Worm (Caenorhabditis elegans): ENCODE results near the gene F14B8.4.
A peak's percentile ranks its signal among the peaks of the same experiment; 100 is the strongest.

The F14B8.4 gene

DNA sequence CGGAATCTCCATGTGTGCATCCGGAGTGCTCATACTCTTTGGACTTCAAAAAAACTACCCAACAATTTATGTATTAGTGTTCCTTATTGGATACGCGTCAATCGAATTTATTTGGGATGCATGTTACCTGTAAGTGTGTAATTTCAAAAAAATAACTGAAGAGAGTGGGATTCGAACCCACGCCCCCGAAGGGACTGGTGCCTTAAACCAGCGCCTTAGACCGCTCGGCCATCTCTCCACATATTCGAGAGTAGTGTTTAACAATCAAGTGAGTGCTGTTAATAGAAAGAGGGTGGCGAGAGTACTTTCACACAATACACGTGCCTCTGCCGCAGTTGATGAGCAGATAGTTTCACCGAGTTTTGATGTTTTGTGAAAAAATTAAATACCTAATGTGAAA lies 3.2 kb upstream of the F14B8.4 start (continued):
- TF ChIP-seq pha-4 (tag; optimal IDR thresholded peaks at IDR 0.05) (no peak), gmeb-2 (tag; optimal IDR thresholded peaks at IDR 0.05) (peak; percentile 76), ceh-30 (tag; optimal IDR thresholded peaks at IDR 0.05) (peak; percentile 8), ceh-22 (tag; optimal IDR thresholded peaks at IDR 0.05) (no peak), ceh-18 (tag; optimal IDR thresholded peaks at IDR 0.05) (peak; percentile 33), ceh-24 (tag; optimal IDR thresholded peaks at IDR 0.05) (peak; percentile 27), ceh-6 (GFP tag; optimal IDR thresholded peaks at IDR 0.05) (peak; percentile 75), K09A11.1 (tag; optimal IDR thresholded peaks at IDR 0.05; ENCODE audit: insufficient read depth) (no peak), ceh-9 (tag; optimal IDR thresholded peaks at IDR 0.05) (no peak), dve-1 (tag; optimal IDR thresholded peaks at IDR 0.05) (peak; percentile 31), C08G9.2 (tag; optimal IDR thresholded peaks at IDR 0.05) (no peak), dmd-4 (tag; optimal IDR thresholded peaks at IDR 0.05; ENCODE audit: borderline replicate concordance) (no peak), sox-2 (GFP tag; IDR thresholded peaks at IDR 0.05) (peak; percentile 35; the same call in 1 of the 2 replicates), che-1 (tag; optimal IDR thresholded peaks at IDR 0.05) (peak; percentile 68), elt-4 (tag; optimal IDR thresholded peaks at IDR 0.05) (no peak), syd-9 (tag; optimal IDR thresholded peaks at IDR 0.05) (peak; percentile 73)

DNA sequence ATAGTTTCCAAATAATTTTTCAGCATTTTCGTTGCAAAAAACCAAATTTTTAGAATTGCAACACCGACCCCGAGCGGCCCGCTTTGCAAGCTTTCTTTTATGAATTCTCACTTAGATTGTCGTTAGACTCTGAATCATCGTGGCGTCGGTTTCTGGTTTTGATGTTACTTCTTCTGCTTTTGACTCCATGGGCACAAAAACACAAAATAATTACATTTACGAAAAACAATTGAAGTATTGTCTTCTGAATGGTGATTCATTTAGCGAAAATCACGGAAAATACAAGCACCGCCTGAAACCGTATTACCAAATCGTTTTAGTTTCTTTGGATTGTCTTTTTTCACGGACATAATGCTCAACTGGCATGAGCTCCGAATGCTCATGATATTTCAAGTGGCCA lies 1.3 kb upstream of the F14B8.4 start, which contains the start of gene pes-23:
Gene pes-23, plus strand, starts transcription at position 301 of the 400 bp plus-strand sequence.
- no peak for TF ChIP-seq fkh-10 (GFP tag; optimal IDR thresholded peaks at IDR 0.05)

DNA sequence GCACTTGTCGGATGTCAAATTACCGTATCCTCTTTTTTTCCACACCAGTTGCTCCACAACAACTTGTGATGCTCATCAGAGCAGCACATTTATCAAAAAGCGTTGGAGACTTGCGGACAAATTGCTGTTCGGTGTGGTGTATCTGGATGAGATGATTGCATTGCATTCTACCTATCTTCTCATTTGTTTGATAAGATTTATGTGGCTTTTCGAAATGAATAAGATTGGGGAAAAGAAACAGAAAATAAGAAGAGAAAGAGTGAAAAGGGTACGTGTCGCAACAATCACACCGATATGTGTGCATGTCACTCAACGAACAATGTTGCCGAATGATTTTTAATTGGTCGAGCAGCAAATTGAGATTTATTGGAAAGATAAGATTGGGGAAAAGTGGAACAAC lies 5.6 kb downstream of the F14B8.4 start:
- no peak for TF ChIP-seq elt-4 (tag; optimal IDR thresholded peaks at IDR 0.05)
- peak; percentile 91 for TF ChIP-seq unc-55 (GFP tag; optimal IDR thresholded peaks at IDR 0.05)
- peak; percentile 64 for TF ChIP-seq rnt-1 (tag; optimal IDR thresholded peaks at IDR 0.05)
- TF ChIP-seq pax-1 (tag; optimal IDR thresholded peaks at IDR 0.05): no peak

DNA sequence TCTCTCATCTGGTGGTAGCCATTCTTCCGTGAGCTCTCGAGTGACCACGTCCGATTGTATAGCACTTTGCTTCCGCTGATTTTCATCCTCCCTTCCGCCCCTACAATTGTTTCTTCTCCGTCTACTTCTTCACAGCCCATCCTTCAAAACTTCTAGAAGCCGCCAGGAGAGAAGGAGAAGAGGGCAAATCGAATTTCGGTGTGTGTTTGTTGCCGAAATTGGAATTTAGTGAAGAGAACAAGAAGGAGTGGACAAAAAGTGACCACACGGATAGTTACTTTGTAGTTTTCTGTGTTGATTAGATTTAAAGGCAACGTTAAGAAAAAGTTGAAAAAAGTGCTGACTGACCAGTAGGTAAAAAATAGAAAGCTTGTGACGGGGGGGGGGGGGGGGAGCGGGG lies 6.7 kb downstream of the F14B8.4 start:
- TF ChIP-seq rnt-1 (tag; optimal IDR thresholded peaks at IDR 0.05): no peak
- no peak for TF ChIP-seq ceh-34 (tag; optimal IDR thresholded peaks at IDR 0.05)
- TF ChIP-seq sox-4 (tag; optimal IDR thresholded peaks at IDR 0.05): no peak
- no peak for TF ChIP-seq hlh-8 (tag; optimal IDR thresholded peaks at IDR 0.05)
- TF ChIP-seq ceh-31 (tag; optimal IDR thresholded peaks at IDR 0.05): peak; percentile 40
- no peak for TF ChIP-seq lin-11 (tag; optimal IDR thresholded peaks at IDR 0.05)
- no peak for TF ChIP-seq pha-2 (tag; optimal IDR thresholded peaks at IDR 0.05)
- no peak for TF ChIP-seq fax-1 (tag; optimal IDR thresholded peaks at IDR 0.05)
- no peak for TF ChIP-seq odd-2 (tag; optimal IDR thresholded peaks at IDR 0.05)
- TF ChIP-seq sox-2 (GFP tag; IDR thresholded peaks at IDR 0.05): no peak
- no peak for TF ChIP-seq mec-3 (tag; optimal IDR thresholded peaks at IDR 0.05; ENCODE audit: borderline replicate concordance)
- peak; percentile 49 for TF ChIP-seq unc-42 (tag; optimal IDR thresholded peaks at IDR 0.05)
- no peak for TF ChIP-seq pat-9 (tag; optimal IDR thresholded peaks at IDR 0.05)
- no peak for TF ChIP-seq hlh-13 (GFP tag; optimal IDR thresholded peaks at IDR 0.05)
- TF ChIP-seq T23F11.4 (GFP tag; optimal IDR thresholded peaks at IDR 0.05): no peak
- TF ChIP-seq nfya-1 (tag; optimal IDR thresholded peaks at IDR 0.05): no peak
- no peak for TF ChIP-seq nhr-232 (tag; optimal IDR thresholded peaks at IDR 0.05)

DNA sequence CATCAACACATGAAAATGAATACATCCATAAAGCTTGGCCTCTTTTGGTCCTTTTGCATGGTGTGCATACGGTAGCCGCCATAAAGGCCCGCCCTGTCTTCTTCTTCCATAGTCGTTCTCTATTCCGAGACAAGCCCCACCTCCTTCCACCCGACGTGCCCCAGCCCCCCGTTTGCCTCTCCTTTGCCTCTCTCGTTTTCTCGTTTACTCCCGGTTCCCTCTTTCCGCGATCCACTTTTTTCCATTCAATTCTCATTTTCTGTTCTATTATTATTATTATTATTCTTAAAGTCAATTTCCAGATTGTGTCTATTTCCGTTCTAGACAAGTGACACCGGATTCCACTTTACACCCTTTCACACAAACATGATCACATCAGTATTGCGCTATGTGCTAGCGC lies 10.4 kb downstream of the F14B8.4 start, which contains the start of gene unc-6:
Gene unc-6, plus strand, starts transcription at position 301 of the 400 bp plus-strand sequence.
- TF ChIP-seq ceh-2 (tag; optimal IDR thresholded peaks at IDR 0.05): no peak
- no peak for TF ChIP-seq ceh-9 (tag; optimal IDR thresholded peaks at IDR 0.05)
- TF ChIP-seq ceh-19 (GFP tag; optimal IDR thresholded peaks at IDR 0.05): no peak
- no peak for TF ChIP-seq pros-1 (tag; optimal IDR thresholded peaks at IDR 0.05)
- TF ChIP-seq sox-2 (GFP tag; IDR thresholded peaks at IDR 0.05): no peak
- TF ChIP-seq ceh-30 (tag; optimal IDR thresholded peaks at IDR 0.05): no peak
- no peak for TF ChIP-seq elt-2 (tag; optimal IDR thresholded peaks at IDR 0.05)
- TF ChIP-seq gmeb-2 (tag; optimal IDR thresholded peaks at IDR 0.05): no peak
- no peak for TF ChIP-seq hlh-8 (tag; optimal IDR thresholded peaks at IDR 0.05)
- TF ChIP-seq ztf-16 (tag; optimal IDR thresholded peaks at IDR 0.05): no peak
- no peak for TF ChIP-seq elt-4 (tag; optimal IDR thresholded peaks at IDR 0.05)
- no peak for TF ChIP-seq lim-6 (tag; optimal IDR thresholded peaks at IDR 0.05)
- TF ChIP-seq K02D7.2 (tag; optimal IDR thresholded peaks at IDR 0.05): no peak
- no peak for TF ChIP-seq hlh-30 (tag; optimal IDR thresholded peaks at IDR 0.05; ENCODE audit: insufficient read depth)
- TF ChIP-seq ahr-1 (tag; optimal IDR thresholded peaks at IDR 0.05): no peak
- TF ChIP-seq ceh-34 (tag; optimal IDR thresholded peaks at IDR 0.05): no peak
- no peak for TF ChIP-seq tbx-7 (tag; optimal IDR thresholded peaks at IDR 0.05)
- TF ChIP-seq rnt-1 (tag; optimal IDR thresholded peaks at IDR 0.05): no peak
